Worm (Caenorhabditis elegans) whole organism, L4/young adult: ENCODE measurements around the gene lact-6.

ENCODE experiments used
- W03F9.2 ChIP-seq: fragments of 150-350 bp; optimal IDR thresholded peaks from 2 replicates; lab custom pipeline; 2014; ENCODE audit warnings: missing biosample characterization, missing genetic modification characterization
- dao-5 ChIP-seq: sonication (generic microtip); optimal IDR thresholded peaks from 2 replicates; lab custom pipeline; 2016; ENCODE audit warnings: missing genotype, missing genetic modification characterization, moderate library complexity, missing compliant biosample characterization
- him-1 ChIP-seq: sonication (generic microtip); optimal IDR thresholded peaks from 2 replicates; lab custom pipeline; 2016; ENCODE audit warnings: missing genotype, missing genetic modification reagents, missing genetic modification characterization, missing compliant biosample characterization

The lact-6 gene

ce11 chrIV:17431287-17431686 lies at the start of gene lact-6:
Gene lact-6, minus strand, starts transcription at chrIV:17431387.
- TF ChIP-seq W03F9.2 (no peak), him-1 (tag; lab: Kevin White, UChicago) (no peak), dao-5 (tag; lab: Kevin White, UChicago) (no peak)

ce11 chrIV:17475743-17476142 lies 44.6 kb upstream of the lact-6 start, which contains the start of gene grl-24:
Gene grl-24, minus strand, starts transcription at chrIV:17475843.
- TF ChIP-seq him-1 (tag; lab: Kevin White, UChicago) (no peak), dao-5 (tag; lab: Kevin White, UChicago) (no peak), W03F9.2 (no peak)

ce11 chrIV:17475242-17475641 lies 44.1 kb upstream of the lact-6 start, which contains the start of gene F11E6.9:
Gene F11E6.9, minus strand, starts transcription at chrIV:17475342.
- TF ChIP-seq dao-5 (tag; lab: Kevin White, UChicago) (no peak), him-1 (tag; lab: Kevin White, UChicago) (no peak), W03F9.2 (no peak)

ce11 chrIV:17474047-17474446 lies 42.9 kb upstream of the lact-6 start:
- TF ChIP-seq W03F9.2 (no peak), dao-5 (tag; lab: Kevin White, UChicago) (no peak), him-1 (tag; lab: Kevin White, UChicago) (no peak)

- TF ChIP-seq him-1 (tag; lab: Kevin White, UChicago), result no peak
- TF ChIP-seq dao-5 (tag; lab: Kevin White, UChicago), result no peak
- TF ChIP-seq W03F9.2, result no peak
Observed at ce11 chrIV:17473034-17473433, 41.8 kb upstream of the lact-6 start, which contains the start of gene gba-3. Gene gba-3, plus strand, starts transcription at chrIV:17473334.

ce11 chrIV:17471870-17472459 lies 40.8 kb upstream of the lact-6 start, which contains the start of gene epic-1:
Gene epic-1, minus strand, starts transcription at chrIV:17471920.
- TF ChIP-seq W03F9.2 (no peak), him-1 (tag; lab: Kevin White, UChicago) (no peak), dao-5 (tag; lab: Kevin White, UChicago) (no peak)

- TF ChIP-seq dao-5 (tag; lab: Kevin White, UChicago) (no peak), him-1 (tag; lab: Kevin White, UChicago) (no peak), W03F9.2 (no peak)
Observed at ce11 chrIV:17470096-17470602, 39.0 kb upstream of the lact-6 start, which contains the start of gene F11E6.4. Gene F11E6.4, minus strand, starts transcription at chrIV:17470354.

- TF ChIP-seq him-1 (tag; lab: Kevin White, UChicago) (no peak), W03F9.2 (no peak), dao-5 (tag; lab: Kevin White, UChicago) (no peak)
Observed at ce11 chrIV:17467825-17468224, 36.6 kb upstream of the lact-6 start.

- TF ChIP-seq W03F9.2, result no peak
- TF ChIP-seq dao-5 (tag; lab: Kevin White, UChicago), result no peak
- TF ChIP-seq him-1 (tag; lab: Kevin White, UChicago), result no peak
Observed at ce11 chrIV:17467325-17467724, 36.1 kb upstream of the lact-6 start, which contains the start of gene elo-2. Gene elo-2, minus strand, starts transcription at chrIV:17467408.

- TF ChIP-seq him-1 (tag; lab: Kevin White, UChicago) (no peak), W03F9.2 (no peak), dao-5 (tag; lab: Kevin White, UChicago) (no peak)
Observed at ce11 chrIV:17465886-17466285, 34.7 kb upstream of the lact-6 start, which contains the start of gene F11E6.6. Gene F11E6.6, minus strand, starts transcription at chrIV:17465986.

ce11 chrIV:17463108-17463608 lies 32.0 kb upstream of the lact-6 start, which contains the start of gene F11E6.10:
Gene F11E6.10, minus strand, starts transcription at chrIV:17463158.
- TF ChIP-seq him-1 (tag; lab: Kevin White, UChicago) (no peak), W03F9.2 (no peak), dao-5 (tag; lab: Kevin White, UChicago) (no peak)

- no peak for TF ChIP-seq him-1 (tag; lab: Kevin White, UChicago)
- no peak for TF ChIP-seq W03F9.2
- no peak for TF ChIP-seq dao-5 (tag; lab: Kevin White, UChicago)
Observed at ce11 chrIV:17461222-17461707, 30.1 kb upstream of the lact-6 start, which contains the start of gene rif-1.1. Gene rif-1.1, minus strand, starts transcription at chrIV:17461272.

ce11 chrIV:17453996-17454395 lies 22.8 kb upstream of the lact-6 start:
- TF ChIP-seq W03F9.2 (no peak), dao-5 (tag; lab: Kevin White, UChicago) (no peak), him-1 (tag; lab: Kevin White, UChicago) (no peak)

ce11 chrIV:17453200-17453599 lies 22.0 kb upstream of the lact-6 start:
- no peak for TF ChIP-seq dao-5 (tag; lab: Kevin White, UChicago)
- no peak for TF ChIP-seq W03F9.2
- TF ChIP-seq him-1 (tag; lab: Kevin White, UChicago), result no peak
